Worm (Caenorhabditis elegans) whole organism, L1 larva: Measurements from ENCODE around the gene fip-5.

Experiments
- C34B4.2 ChIP-seq: sonication (generic microtip); optimal IDR thresholded peaks from 2 replicates; lab custom pipeline; 2017; ENCODE audit warnings: mild to moderate bottlenecking, missing genetic modification characterization, missing compliant biosample characterization
- Y116A8C.19 ChIP-seq: sonication (generic microtip); optimal IDR thresholded peaks from 2 replicates; lab custom pipeline; 2016; ENCODE audit warnings: missing compliant biosample characterization, missing genetic modification characterization, borderline replicate concordance
- aha-1 ChIP-seq: fragments of 150-350 bp; optimal IDR thresholded peaks from 2 replicates; lab custom pipeline; 2014; ENCODE audit warnings: missing biosample characterization, missing genetic modification characterization
- aly-2 ChIP-seq: fragments of 150-350 bp; optimal IDR thresholded peaks from 2 replicates; lab custom pipeline; 2014; ENCODE audit warnings: missing biosample characterization, missing genetic modification characterization
- ama-1 ChIP-seq: fragments of 150-350 bp; optimal IDR thresholded peaks from 2 replicates; lab custom pipeline; 2014
- blmp-1 ChIP-seq: fragments of 150-350 bp; optimal IDR thresholded peaks from 2 replicates; lab custom pipeline; 2014; ENCODE audit warnings: missing biosample characterization, missing genetic modification characterization
- ceh-63 ChIP-seq: fragments of 200-800 bp; sonication (Bioruptor generic); optimal IDR thresholded peaks from 2 replicates; lab custom pipeline; 2018; ENCODE audit warnings: mild to moderate bottlenecking, missing genetic modification characterization, missing compliant biosample characterization
- ceh-82 ChIP-seq, 3 experiments: fragments of 150-350 bp in 1 of 3; sonication (generic microtip) in 2 of 3; optimal IDR thresholded peaks; 2 replicates each; lab custom pipeline; 2014 to 2017; ENCODE audit warnings: missing biosample characterization in 3 of 3, missing genetic modification characterization in 3 of 3
- ceh-88 ChIP-seq: fragments of 200-800 bp; sonication (Bioruptor generic); IDR thresholded peaks from 2 replicates; pipeline ENCODE4 v1.3.6; 2022; ENCODE audit warnings: missing genetic modification characterization, missing compliant biosample characterization
- dpl-1 ChIP-seq, 3 experiments: fragments of 150-350 bp in 2 of 3; sonication (generic microtip) in 1 of 3; optimal IDR thresholded peaks; 2 replicates each; lab custom pipeline; 2014 to 2017; ENCODE audit warnings: missing biosample characterization in 3 of 3, missing genetic modification characterization in 3 of 3, missing genetic modification reagents in 3 of 3
- efl-1 ChIP-seq, 4 experiments: fragments of 150-350 bp; optimal IDR thresholded peaks in 3 of 4; peaks in 1 of 4; 1 replicate in 1 of 4; 2 replicates in 3 of 4; lab custom pipeline; 2014; ENCODE audit warnings: missing biosample characterization in 2 of 4, missing genetic modification characterization in 2 of 4, missing genetic modification reagents in 2 of 4
- efl-3 ChIP-seq: fragments of 200-800 bp; sonication (Bioruptor generic); optimal IDR thresholded peaks from 2 replicates; lab custom pipeline; 2018; ENCODE audit warnings: mild to moderate bottlenecking, missing genetic modification characterization, missing compliant biosample characterization
- elt-3 ChIP-seq, 6 experiments: fragments of 150-350 bp in 1 of 6; sonication (generic microtip); optimal IDR thresholded peaks; 2 replicates each; lab custom pipeline; 2017 to 2018; ENCODE audit warnings: missing biosample characterization in 6 of 6, missing genetic modification characterization in 6 of 6, inconsistent platforms in 1 of 6
- fkh-10 ChIP-seq: sonication (generic microtip); optimal IDR thresholded peaks from 2 replicates; lab custom pipeline; 2017; ENCODE audit warnings: missing biosample characterization, missing genetic modification reagents, missing genetic modification characterization
- fkh-4 ChIP-seq: sonication (generic microtip); optimal IDR thresholded peaks from 2 replicates; lab custom pipeline; 2016; ENCODE audit warnings: missing compliant biosample characterization, missing genetic modification characterization, borderline replicate concordance
- fkh-8 ChIP-seq: sonication (generic microtip); optimal IDR thresholded peaks from 2 replicates; lab custom pipeline; 2016; ENCODE audit warnings: mild to moderate bottlenecking, missing genetic modification characterization, missing compliant biosample characterization
- grh-1 ChIP-seq: fragments of 200-800 bp; sonication (Bioruptor generic); IDR thresholded peaks from 2 replicates; pipeline ENCODE4 v1.3.6; 2022; ENCODE audit warnings: missing genetic modification reagents, missing genetic modification characterization, missing compliant biosample characterization
- hlh-4 ChIP-seq: sonication (generic microtip); optimal IDR thresholded peaks from 2 replicates; lab custom pipeline; 2016; ENCODE audit warnings: mild to moderate bottlenecking, missing genetic modification characterization, missing compliant biosample characterization
- isw-1 ChIP-seq: fragments of 200-800 bp; sonication (Bioruptor generic); IDR thresholded peaks from 2 replicates; pipeline ENCODE4 v1.3.6; 2022; ENCODE audit warnings: missing genetic modification characterization, missing compliant biosample characterization
- jun-1 ChIP-seq: fragments of 150-350 bp; optimal IDR thresholded peaks from 2 replicates; lab custom pipeline; 2014; ENCODE audit warnings: missing biosample characterization, missing genetic modification reagents, missing genetic modification characterization
- lin-14 ChIP-seq: fragments of 200-800 bp; sonication (Bioruptor generic); optimal IDR thresholded peaks from 2 replicates; lab custom pipeline; 2018; ENCODE audit warnings: mild to moderate bottlenecking, missing genetic modification characterization, moderate library complexity, missing compliant biosample characterization
- lin-35 ChIP-seq, 2 experiments: fragments of 150-350 bp; optimal IDR thresholded peaks; 2 replicates each; lab custom pipeline; 2014; ENCODE audit warnings: missing biosample characterization in 2 of 2, missing genetic modification characterization in 2 of 2, missing genetic modification reagents in 2 of 2
- lir-3 ChIP-seq: sonication (generic microtip); optimal IDR thresholded peaks from 2 replicates; lab custom pipeline; 2016; ENCODE audit warnings: mild to moderate bottlenecking, missing genetic modification characterization, moderate library complexity, missing compliant biosample characterization; ENCODE audit not compliant: poor library complexity
- mdl-1 ChIP-seq, 2 experiments: fragments of 150-350 bp; optimal IDR thresholded peaks; 2 replicates each; lab custom pipeline; 2014 to 2017; ENCODE audit warnings: missing biosample characterization in 2 of 2, missing genetic modification characterization in 2 of 2, inconsistent platforms in 1 of 2
- mef-2 ChIP-seq: fragments of 150-350 bp; optimal IDR thresholded peaks from 2 replicates; lab custom pipeline; 2014; ENCODE audit warnings: missing biosample characterization, missing genetic modification characterization
- mep-1 ChIP-seq: fragments of 150-350 bp; optimal IDR thresholded peaks from 2 replicates; lab custom pipeline; 2014; ENCODE audit warnings: missing biosample characterization, missing genetic modification characterization
- nhr-12 ChIP-seq: sonication (generic microtip); optimal IDR thresholded peaks from 2 replicates; lab custom pipeline; 2017; ENCODE audit warnings: missing biosample characterization, missing genetic modification characterization
- nhr-19 ChIP-seq: fragments of 200-800 bp; sonication (Bioruptor generic); conservative IDR thresholded peaks from 2 replicates; pipeline ENCODE4 v1.3.6; 2022; ENCODE audit warnings: missing genetic modification characterization, missing compliant biosample characterization
- nhr-20 ChIP-seq: sonication (generic microtip); optimal IDR thresholded peaks from 2 replicates; lab custom pipeline; 2016; ENCODE audit warnings: mild to moderate bottlenecking, missing genetic modification characterization, missing compliant biosample characterization
- nhr-237 ChIP-seq: fragments of 150-350 bp; optimal IDR thresholded peaks from 2 replicates; lab custom pipeline; 2014; ENCODE audit warnings: missing biosample characterization, missing genetic modification characterization
- nhr-28 ChIP-seq: fragments of 150-350 bp; optimal IDR thresholded peaks from 2 replicates; lab custom pipeline; 2014; ENCODE audit warnings: missing biosample characterization, missing genetic modification characterization
- nhr-47 ChIP-seq: sonication (generic microtip); optimal IDR thresholded peaks from 2 replicates; lab custom pipeline; 2016; ENCODE audit warnings: mild to moderate bottlenecking, missing genetic modification characterization, moderate library complexity, missing compliant biosample characterization
- nhr-71 ChIP-seq: sonication (generic microtip); optimal IDR thresholded peaks from 2 replicates; lab custom pipeline; 2016; ENCODE audit warnings: mild to moderate bottlenecking, missing genetic modification characterization, moderate library complexity, missing compliant biosample characterization
- nhr-77 ChIP-seq: fragments of 150-350 bp; optimal IDR thresholded peaks from 2 replicates; lab custom pipeline; 2014; ENCODE audit warnings: missing biosample characterization, missing genetic modification characterization
- nhr-85 ChIP-seq: sonication (generic microtip); peaks from one replicate; lab custom pipeline; 2016; ENCODE audit warnings: missing genetic modification characterization, inconsistent platforms, missing compliant biosample characterization
- nhr-90 ChIP-seq: sonication (generic microtip); optimal IDR thresholded peaks from 2 replicates; lab custom pipeline; 2016; ENCODE audit warnings: mild to moderate bottlenecking, missing genetic modification characterization, missing compliant biosample characterization; ENCODE audit not compliant: poor library complexity
- pag-3 ChIP-seq: sonication (generic microtip); optimal IDR thresholded peaks from 2 replicates; lab custom pipeline; 2017; ENCODE audit warnings: missing genetic modification characterization, mild to moderate bottlenecking, missing compliant biosample characterization, antibody characterized with exemption, borderline replicate concordance; ENCODE audit not compliant: insufficient read depth
- pqm-1 ChIP-seq: sonication (generic microtip); optimal IDR thresholded peaks from 3 replicates; lab custom pipeline; 2017; ENCODE audit warnings: missing biosample characterization, missing genetic modification characterization
- rnt-1 ChIP-seq: sonication (generic microtip); optimal IDR thresholded peaks from 2 replicates; lab custom pipeline; 2016; ENCODE audit warnings: mild to moderate bottlenecking, missing genetic modification characterization, moderate library complexity, missing compliant biosample characterization
- snu-23 ChIP-seq: sonication (generic microtip); optimal IDR thresholded peaks from 2 replicates; lab custom pipeline; 2016; ENCODE audit warnings: missing genetic modification characterization, missing compliant biosample characterization
- sox-4 ChIP-seq: sonication (generic microtip); optimal IDR thresholded peaks from 2 replicates; lab custom pipeline; 2016; ENCODE audit warnings: missing genetic modification characterization, missing compliant biosample characterization
- sptf-1 ChIP-seq: fragments of 150-350 bp; optimal IDR thresholded peaks from 2 replicates; lab custom pipeline; 2014; ENCODE audit warnings: missing biosample characterization, missing genetic modification characterization
- swsn-7 ChIP-seq: sonication (generic microtip); optimal IDR thresholded peaks from 2 replicates; lab custom pipeline; 2016; ENCODE audit warnings: missing genetic modification characterization, missing compliant biosample characterization
- tlp-1 ChIP-seq: fragments of 150-350 bp; optimal IDR thresholded peaks from 2 replicates; lab custom pipeline; 2014; ENCODE audit warnings: missing biosample characterization, missing genetic modification characterization
- unc-130 ChIP-seq: fragments of 150-350 bp; optimal IDR thresholded peaks from 2 replicates; lab custom pipeline; 2017; ENCODE audit warnings: missing biosample characterization, missing genetic modification characterization, inconsistent platforms
- unc-86 ChIP-seq: sonication (generic microtip); optimal IDR thresholded peaks from 2 replicates; lab custom pipeline; 2016; ENCODE audit warnings: missing genetic modification characterization, missing compliant biosample characterization
- unc-98 ChIP-seq: fragments of 200-800 bp; sonication (Bioruptor generic); IDR thresholded peaks from 2 replicates; pipeline ENCODE4 v1.3.6; 2022; ENCODE audit warnings: missing genetic modification characterization, missing compliant biosample characterization
- xbp-1 ChIP-seq: sonication (generic microtip); optimal IDR thresholded peaks from 2 replicates; lab custom pipeline; 2016; ENCODE audit warnings: missing genetic modification characterization, missing compliant biosample characterization

The fip-5 gene

ce11 chrX:10297410-10297809 is 5.1 kb upstream of the fip-5 start:
- no peak for TF ChIP-seq unc-98 (GFP tag; lab: Robert Waterston, UW)
- TF ChIP-seq pag-3 (tag; lab: Kevin White, UChicago): no peak
- TF ChIP-seq unc-86 (tag; lab: Kevin White, UChicago): no peak
- no peak for TF ChIP-seq efl-1 (optimal IDR thresholded peaks at IDR 0.05; lab: Kevin White, UChicago)
- peak in 1 of 2 experiments; percentile 60 for TF ChIP-seq efl-1 (GFP tag; optimal IDR thresholded peaks at IDR 0.05 in 1 of 2; lab: Kevin White, UChicago)
- TF ChIP-seq swsn-7 (tag; lab: Kevin White, UChicago): no peak
- no peak for TF ChIP-seq sptf-1 (tag; lab: Kevin White, UChicago)

ce11 chrX:10301920-10302319 is 621 bp upstream of the fip-5 start:
- no peak for TF ChIP-seq aha-1 (tag; lab: Kevin White, UChicago)
- TF ChIP-seq efl-3 (GFP tag; lab: Kevin White, UChicago): no peak
- peak; percentile 93 for TF ChIP-seq nhr-85
- no peak for TF ChIP-seq pqm-1 (tag; lab: Kevin White, UChicago)
- no peak for TF ChIP-seq hlh-4 (tag; lab: Kevin White, UChicago)
- no peak for TF ChIP-seq tlp-1 (tag; lab: Kevin White, UChicago)
- TF ChIP-seq swsn-7 (tag; lab: Kevin White, UChicago): no peak
- no peak for TF ChIP-seq xbp-1
- no peak for TF ChIP-seq dpl-1 (GFP tag; optimal IDR thresholded peaks at IDR 0.05; lab: Kevin White, UChicago)
- no peak for TF ChIP-seq mep-1 (tag; lab: Kevin White, UChicago)
- no peak for TF ChIP-seq Y116A8C.19 (tag; lab: Kevin White, UChicago)
- TF ChIP-seq nhr-77 (tag; lab: Kevin White, UChicago): no peak
- no peak for TF ChIP-seq unc-130 (tag; lab: Kevin White, UChicago)
- TF ChIP-seq elt-3 (tag; optimal IDR thresholded peaks at IDR 0.05; lab: Kevin White, UChicago): peak in 1 of 6 experiments; percentile 9
- TF ChIP-seq lin-35 (GFP tag; optimal IDR thresholded peaks at IDR 0.05; lab: Kevin White, UChicago): no peak
- peak; percentile 48 for TF ChIP-seq lin-14 (GFP tag; lab: Kevin White, UChicago)
- no peak for TF ChIP-seq sptf-1 (tag; lab: Kevin White, UChicago)
- no peak for TF ChIP-seq jun-1 (tag; lab: Kevin White, UChicago)
- TF ChIP-seq ceh-63 (GFP tag; lab: Kevin White, UChicago): no peak
- no peak for TF ChIP-seq nhr-237 (tag; lab: Kevin White, UChicago)
- no peak for TF ChIP-seq ceh-82 (tag; optimal IDR thresholded peaks at IDR 0.05; lab: Kevin White, UChicago)
- TF ChIP-seq nhr-12 (tag; lab: Kevin White, UChicago): no peak
- TF ChIP-seq fkh-4 (tag; lab: Kevin White, UChicago): no peak
- 0 out of 2 replicates have a peak, but pooled peaks have one; percentile 19 for TF ChIP-seq grh-1 (GFP tag; lab: Robert Waterston, UW)
- peak; percentile 38 for TF ChIP-seq nhr-71 (tag; lab: Kevin White, UChicago)
- TF ChIP-seq nhr-20 (tag; lab: Kevin White, UChicago): peak; percentile 75
- TF ChIP-seq snu-23 (GFP tag; lab: Kevin White, UChicago): peak; percentile 8
- TF ChIP-seq rnt-1 (tag; lab: Kevin White, UChicago): no peak

- peak; percentile 25 for TF ChIP-seq mep-1 (tag; lab: Kevin White, UChicago)
- TF ChIP-seq blmp-1 (tag; lab: Kevin White, UChicago): peak; percentile 88
- peak; percentile 63 for TF ChIP-seq nhr-20 (tag; lab: Kevin White, UChicago)
- no peak for TF ChIP-seq ceh-88 (GFP tag; lab: Robert Waterston, UW)
- no peak for TF ChIP-seq lin-35 (GFP tag; optimal IDR thresholded peaks at IDR 0.05; lab: Kevin White, UChicago)
- peak in 1 of 2 experiments; percentile 31 for TF ChIP-seq mdl-1 (tag; optimal IDR thresholded peaks at IDR 0.05; lab: Kevin White, UChicago)
- no peak for TF ChIP-seq isw-1 (GFP tag; lab: Robert Waterston, UW)
- no peak for TF ChIP-seq fkh-8 (tag; lab: Kevin White, UChicago)
- TF ChIP-seq nhr-77 (tag; lab: Kevin White, UChicago): no peak
- no peak for TF ChIP-seq nhr-47
- no peak for TF ChIP-seq ama-1 (lab: Kevin White, UChicago)
- TF ChIP-seq nhr-90 (tag; lab: Kevin White, UChicago): no peak
- no peak for TF ChIP-seq mef-2 (tag; lab: Kevin White, UChicago)
- no peak for TF ChIP-seq sox-4
- no peak for TF ChIP-seq pqm-1 (tag; lab: Kevin White, UChicago)
- no peak for TF ChIP-seq dpl-1 (GFP tag; optimal IDR thresholded peaks at IDR 0.05; lab: Kevin White, UChicago)
- no peak for TF ChIP-seq unc-86 (tag; lab: Kevin White, UChicago)
- no peak for TF ChIP-seq nhr-19 (GFP tag; lab: Robert Waterston, UW)
- TF ChIP-seq C34B4.2 (tag; lab: Kevin White, UChicago): no peak
- no peak for TF ChIP-seq fkh-10
- no peak for TF ChIP-seq nhr-237 (tag; lab: Kevin White, UChicago)
- TF ChIP-seq aly-2 (tag; lab: Kevin White, UChicago): no peak
- TF ChIP-seq nhr-28 (tag; lab: Kevin White, UChicago): no peak
- TF ChIP-seq lir-3: no peak
- no peak for TF ChIP-seq ceh-63 (GFP tag; lab: Kevin White, UChicago)
These were observed 1.6 kb downstream of the fip-5 start, which contains the start of gene fipr-21 for ce11 chrX:10304178-10304577. fipr-21 (plus strand) TSS chrX:10304529.
